Worm (Caenorhabditis elegans): ENCODE results near the gene djr-1.2.

ce11 chrV:4041853-4042424 is 13.0 kb downstream of the djr-1.2 start, which contains the start of the genes C49G7.10 and irg-2:
- TF ChIP-seq tbx-37 (GFP tag; conservative IDR thresholded peaks at IDR 0.05) (no peak), hmg-4 (GFP tag; optimal IDR thresholded peaks at IDR 0.05) (no peak), ama-1 (optimal IDR thresholded peaks at IDR 0.05) (no peak), tbx-11 (GFP tag; IDR thresholded peaks at IDR 0.05) (no peak), B0310.2 (tag; optimal IDR thresholded peaks at IDR 0.05) (no peak), sea-1 (GFP tag; conservative IDR thresholded peaks at IDR 0.05) (no peak)

All from whole organism, early embryonic.